Worm (Caenorhabditis elegans): ENCODE measurements around the gene clec-203.

DNA sequence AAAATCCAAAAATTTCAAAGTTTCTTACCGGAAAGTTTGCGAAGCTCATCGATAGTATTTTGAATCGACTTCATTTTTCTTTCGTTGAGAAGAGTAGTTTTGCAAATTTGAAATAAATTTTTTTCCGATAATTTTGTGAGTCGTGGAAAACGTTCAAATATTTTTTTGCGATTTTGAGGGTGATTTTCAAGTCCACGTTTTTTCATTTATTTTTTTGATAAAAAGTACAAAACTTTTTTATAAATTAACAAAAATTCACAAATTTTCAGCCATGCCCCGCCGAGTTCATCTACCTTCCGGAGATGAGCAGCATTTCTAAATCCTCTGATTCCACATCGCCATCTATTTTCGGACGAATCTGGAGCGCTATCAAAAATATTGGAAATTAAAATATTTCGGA is 20.6 kb upstream of the clec-203 start, which contains the start of gene K10C9.7:
- TF ChIP-seq him-1 (tag; optimal IDR thresholded peaks at IDR 0.05): no peak
- TF ChIP-seq W03F9.2 (tag; optimal IDR thresholded peaks at IDR 0.05): no peak
- TF ChIP-seq dao-5 (tag; optimal IDR thresholded peaks at IDR 0.05): no peak

Data from whole organism, L4/young adult.